Worm (Caenorhabditis elegans) whole organism, L4 larva: ENCODE measurements around the gene mrps-18B.

Experiments used
- F10B5.3 ChIP-seq: sonication (generic microtip); optimal IDR thresholded peaks from 2 replicates; lab custom pipeline; 2016; ENCODE audit warnings: mild to moderate bottlenecking, missing genetic modification characterization, missing compliant biosample characterization
- ama-1 ChIP-seq: fragments of 150-350 bp; optimal IDR thresholded peaks from 2 replicates; lab custom pipeline; 2014; ENCODE audit warnings: inconsistent platforms, mixed read lengths
- egl-43 ChIP-seq: fragments of 200-800 bp; sonication (Bioruptor generic); IDR thresholded peaks from 2 replicates; pipeline ENCODE4 v1.3.6; 2022; ENCODE audit warnings: missing genetic modification reagents, missing genetic modification characterization, missing compliant biosample characterization
- fkh-10 ChIP-seq: fragments of 150-350 bp; optimal IDR thresholded peaks from 2 replicates; lab custom pipeline; 2014; ENCODE audit warnings: missing biosample characterization, missing genetic modification reagents, missing genetic modification characterization
- hlh-30 ChIP-seq: sonication (generic microtip); optimal IDR thresholded peaks from 2 replicates; lab custom pipeline; 2017; ENCODE audit warnings: antibody characterized with exemption, mild to moderate bottlenecking, missing genetic modification characterization, missing compliant biosample characterization; ENCODE audit not compliant: insufficient read depth
- lin-39 ChIP-seq: fragments of 150-350 bp; optimal IDR thresholded peaks from 2 replicates; lab custom pipeline; 2014; ENCODE audit warnings: missing biosample characterization, missing genetic modification reagents, missing genetic modification characterization
- mdl-1 ChIP-seq, 2 experiments: fragments of 150-350 bp in 1 of 2; sonication (generic microtip) in 1 of 2; optimal IDR thresholded peaks; 2 replicates each; lab custom pipeline; 2014 to 2017; ENCODE audit warnings: missing biosample characterization in 2 of 2, missing genetic modification characterization in 2 of 2
- nhr-11 ChIP-seq: fragments of 150-350 bp; optimal IDR thresholded peaks from 2 replicates; lab custom pipeline; 2014; ENCODE audit warnings: missing biosample characterization, missing genetic modification characterization
- zfp-2 ChIP-seq: sonication (generic microtip); optimal IDR thresholded peaks from 2 replicates; lab custom pipeline; 2016; ENCODE audit warnings: mild to moderate bottlenecking, missing genetic modification characterization, missing compliant biosample characterization

DNA sequence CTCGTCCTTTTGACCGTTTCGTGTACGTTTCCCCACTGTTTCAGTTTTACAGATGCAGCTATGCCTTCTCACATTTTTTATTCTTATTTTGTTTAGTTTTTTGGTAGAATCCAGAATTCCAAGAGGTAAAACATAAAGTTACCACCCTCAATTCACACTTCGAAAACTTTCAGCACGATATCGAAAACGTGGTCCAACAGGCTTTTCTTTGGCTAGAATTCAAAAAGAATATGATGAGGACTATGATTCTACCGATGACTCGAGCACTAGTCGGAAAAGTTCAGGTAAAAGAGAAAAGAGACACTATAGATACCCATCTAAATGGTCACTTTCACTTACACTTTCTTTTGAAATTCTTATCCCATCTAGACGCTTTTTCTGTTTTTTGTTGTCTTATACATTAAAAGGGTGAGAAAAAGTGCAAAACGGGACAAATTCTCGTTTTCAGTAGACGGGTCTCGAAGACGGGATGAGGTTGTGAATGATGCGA lies 31.2 kb upstream of the mrps-18B start, which contains the start of gene M05D6.9:
- TF ChIP-seq fkh-10 (GFP tag; lab: Kevin White, UChicago): no peak
- no peak for TF ChIP-seq ama-1 (lab: Kevin White, UChicago)
- no peak for TF ChIP-seq lin-39
- no peak for TF ChIP-seq hlh-30 (tag; lab: Kevin White, UChicago)
- TF ChIP-seq F10B5.3: no peak
- no peak for TF ChIP-seq nhr-11 (tag; lab: Kevin White, UChicago)
- no peak for TF ChIP-seq mdl-1 (tag; optimal IDR thresholded peaks at IDR 0.05; lab: Kevin White, UChicago)
- TF ChIP-seq egl-43 (GFP tag; lab: Robert Waterston, UW): no peak
- TF ChIP-seq zfp-2 (tag; lab: Kevin White, UChicago): no peak
